Fruit fly (Drosophila melanogaster) S2 (cell line): Measurements from ENCODE around the gene ZnT63C.

Experiments
- CG8478 ChIP-seq: fragments of >200 bp; optimal IDR thresholded peaks from 2 replicates; lab custom pipeline; 2018
- CTCF ChIP-seq, 2 experiments: fragments of >200 bp; optimal IDR thresholded peaks; 2 replicates each; lab custom pipeline; 2018

DNA sequence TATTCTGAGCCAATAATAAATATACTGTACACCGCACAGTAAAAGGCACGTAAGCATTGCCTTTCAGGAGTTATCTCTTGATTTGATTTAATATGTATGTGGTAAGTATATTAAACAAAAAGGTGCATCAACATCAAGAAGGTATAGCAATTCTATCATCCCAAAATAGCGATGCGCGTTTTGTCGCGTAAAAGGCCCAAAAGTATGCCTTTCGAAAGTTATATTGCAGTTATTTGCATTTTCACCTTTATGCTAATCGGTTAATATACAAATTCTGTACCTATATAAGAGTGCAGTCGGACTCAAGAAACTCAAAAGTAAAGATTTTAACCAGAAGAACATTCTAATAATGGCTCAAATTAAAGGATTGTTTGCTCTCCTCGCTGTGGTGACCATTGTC lies 11.8 kb downstream of the ZnT63C start, which contains the start of gene Drsl4:
- TF ChIP-seq CG8478 (lab: Kevin White, UChicago): no peak
- no peak for TF ChIP-seq CTCF (optimal IDR thresholded peaks at IDR 0.05; lab: Kevin White, UChicago)
